Worm (Caenorhabditis elegans) whole organism, early embryonic: Measurements from ENCODE around the gene grsp-2.

Experiments
- B0310.2 ChIP-seq: sonication (generic microtip); optimal IDR thresholded peaks from 2 replicates; lab custom pipeline; 2016; ENCODE audit warnings: mild to moderate bottlenecking, missing genetic modification characterization, missing compliant biosample characterization
- F13C5.2 ChIP-seq: sonication (generic microtip); optimal IDR thresholded peaks from 2 replicates; lab custom pipeline; 2017; ENCODE audit warnings: mild to moderate bottlenecking, missing genetic modification characterization, inconsistent platforms, missing compliant biosample characterization
- ama-1 ChIP-seq: fragments of 150-350 bp; optimal IDR thresholded peaks from 2 replicates; lab custom pipeline; 2014
- ceh-13 ChIP-seq: fragments of 200-800 bp; sonication (Bioruptor generic); optimal IDR thresholded peaks from 2 replicates; lab custom pipeline; 2018; ENCODE audit warnings: mild to moderate bottlenecking, missing genetic modification characterization, missing compliant biosample characterization
- ceh-36 ChIP-seq: sonication (generic microtip); optimal IDR thresholded peaks from 2 replicates; lab custom pipeline; 2016; ENCODE audit warnings: missing genetic modification characterization, inconsistent platforms, missing compliant biosample characterization
- flt-1 ChIP-seq: fragments of 200-800 bp; sonication (Bioruptor generic); IDR thresholded peaks from 2 replicates; pipeline ENCODE4 v1.3.6; 2022; ENCODE audit warnings: missing genetic modification characterization, missing compliant biosample characterization
- hmbx-1 ChIP-seq: sonication (generic microtip); optimal IDR thresholded peaks from 2 replicates; lab custom pipeline; 2016; ENCODE audit warnings: mild to moderate bottlenecking, missing genetic modification characterization, missing compliant biosample characterization
- hmg-4 ChIP-seq: fragments of 200-800 bp; sonication (Bioruptor generic); optimal IDR thresholded peaks from 2 replicates; lab custom pipeline; 2018; ENCODE audit warnings: mild to moderate bottlenecking, missing genetic modification characterization, missing compliant biosample characterization
- hnd-1 ChIP-seq: sonication (generic microtip); optimal IDR thresholded peaks from 2 replicates; lab custom pipeline; 2016; ENCODE audit warnings: missing genetic modification characterization, missing compliant biosample characterization
- tbx-11 ChIP-seq: fragments of 200-800 bp; sonication (Bioruptor generic); IDR thresholded peaks from 2 replicates; pipeline ENCODE4 v1.3.6; 2022; ENCODE audit warnings: missing genetic modification characterization, missing compliant biosample characterization
- tbx-37 ChIP-seq: fragments of 200-800 bp; sonication (Bioruptor generic); conservative IDR thresholded peaks from 2 replicates; pipeline ENCODE4 v1.3.6; 2022; ENCODE audit warnings: missing genetic modification reagents, missing genetic modification characterization, missing compliant biosample characterization
- tra-4 ChIP-seq: sonication (generic microtip); optimal IDR thresholded peaks from 2 replicates; lab custom pipeline; 2017; ENCODE audit warnings: missing genetic modification characterization, missing compliant biosample characterization

DNA sequence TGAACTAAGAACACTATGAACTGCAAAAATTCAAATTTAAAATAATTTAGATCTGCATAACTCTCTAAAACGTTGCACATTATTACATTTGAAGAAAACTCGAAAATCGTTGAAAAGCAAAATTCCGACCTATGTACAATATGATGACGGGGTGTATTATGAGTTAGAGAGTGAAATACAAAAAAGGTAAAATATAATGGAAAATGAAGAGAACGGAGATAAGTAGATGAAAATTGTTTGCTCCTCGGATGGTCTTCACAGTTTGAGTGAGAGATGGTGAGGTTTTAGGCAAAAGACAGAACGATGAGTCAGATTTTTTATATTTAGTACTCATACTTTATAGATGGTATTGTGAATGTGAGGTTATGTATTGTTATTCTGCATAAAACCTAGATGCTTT lies 8.8 kb upstream of the grsp-2 start:
- TF ChIP-seq flt-1 (GFP tag; lab: Robert Waterston, UW) (no peak), hnd-1 (no peak), hmg-4 (GFP tag; lab: Kevin White, UChicago) (no peak), ceh-36 (tag; lab: Kevin White, UChicago) (no peak), tra-4 (tag; lab: Kevin White, UChicago) (no peak), tbx-37 (GFP tag; lab: Robert Waterston, UW) (no peak), ama-1 (no peak), tbx-11 (GFP tag; lab: Robert Waterston, UW) (no peak), F13C5.2 (tag; lab: Kevin White, UChicago) (no peak), B0310.2 (tag; lab: Kevin White, UChicago) (no peak), hmbx-1 (tag; lab: Kevin White, UChicago) (no peak), ceh-13 (GFP tag; lab: Kevin White, UChicago) (no peak)
